Worm (Caenorhabditis elegans) whole organism, L4 larva: ENCODE results near the gene srg-24.

Source experiments
- F44E2.7 ChIP-seq: fragments of 200-800 bp; sonication (Bioruptor generic); IDR thresholded peaks from 2 replicates; pipeline ENCODE4 v2.1.2; 2022; ENCODE audit warnings: missing genetic modification characterization, missing compliant biosample characterization
- R02D3.7 ChIP-seq: fragments of 150-350 bp; sonication (generic microtip); optimal IDR thresholded peaks from 3 replicates; lab custom pipeline; 2014; ENCODE audit warnings: missing biosample characterization, missing genetic modification characterization
- aha-1 ChIP-seq: fragments of 150-350 bp; peaks from one replicate; lab custom pipeline; 2014; ENCODE audit warnings: missing biosample characterization, missing genetic modification characterization
- ama-1 ChIP-seq: fragments of 150-350 bp; optimal IDR thresholded peaks from 2 replicates; lab custom pipeline; 2014; ENCODE audit warnings: inconsistent platforms, mixed read lengths
- attf-4 ChIP-seq: sonication (generic microtip); optimal IDR thresholded peaks from 3 replicates; lab custom pipeline; 2017; ENCODE audit warnings: missing biosample characterization, missing genetic modification characterization
- ceh-28 ChIP-seq: fragments of 150-350 bp; optimal IDR thresholded peaks from 2 replicates; lab custom pipeline; 2014; ENCODE audit warnings: missing biosample characterization, missing genetic modification reagents, missing genetic modification characterization
- ces-1 ChIP-seq: fragments of 150-350 bp; sonication (generic microtip); optimal IDR thresholded peaks from 4 replicates; lab custom pipeline; 2014; ENCODE audit warnings: missing biosample characterization, missing genetic modification reagents, missing genetic modification characterization
- dmd-9 ChIP-seq: fragments of 200-800 bp; sonication (Bioruptor generic); IDR thresholded peaks from 2 replicates; pipeline ENCODE4 v1.3.6; 2022; ENCODE audit warnings: missing genetic modification reagents, missing genetic modification characterization, missing compliant biosample characterization
- duxl-1 ChIP-seq: sonication (generic microtip); optimal IDR thresholded peaks from 2 replicates; lab custom pipeline; 2016; ENCODE audit warnings: mild to moderate bottlenecking, missing genetic modification characterization, moderate library complexity, missing compliant biosample characterization; ENCODE audit not compliant: poor library complexity
- dve-1 ChIP-seq: sonication (generic microtip); optimal IDR thresholded peaks from 2 replicates; lab custom pipeline; 2017; ENCODE audit warnings: antibody characterized with exemption, mild to moderate bottlenecking, missing genetic modification characterization, missing compliant biosample characterization; ENCODE audit not compliant: insufficient read depth
- madf-9 ChIP-seq: fragments of 200-800 bp; sonication (Bioruptor generic); conservative IDR thresholded peaks from 2 replicates; pipeline ENCODE4 v1.3.6; 2022; ENCODE audit warnings: missing genetic modification reagents, missing genetic modification characterization, missing compliant biosample characterization
- mdt-29 ChIP-seq: fragments of 200-800 bp; sonication (Bioruptor generic); IDR thresholded peaks from 2 replicates; pipeline ENCODE4 v1.3.6; 2022; ENCODE audit warnings: missing genetic modification reagents, missing genetic modification characterization, missing compliant biosample characterization
- mes-2 ChIP-seq: sonication (generic microtip); optimal IDR thresholded peaks from 2 replicates; lab custom pipeline; 2016; ENCODE audit warnings: missing genotype, mild to moderate bottlenecking, missing genetic modification characterization, missing compliant biosample characterization; ENCODE audit not compliant: poor library complexity, severe bottlenecking
- mxl-2 ChIP-seq: fragments of 200-800 bp; sonication (Bioruptor generic); conservative IDR thresholded peaks from 2 replicates; pipeline ENCODE4 v1.3.6; 2022; ENCODE audit warnings: missing genetic modification reagents, missing genetic modification characterization, missing compliant biosample characterization
- nhr-237 ChIP-seq: sonication (generic microtip); optimal IDR thresholded peaks from 2 replicates; lab custom pipeline; 2017; ENCODE audit warnings: missing biosample characterization, missing genetic modification characterization
- nhr-28 ChIP-seq: fragments of 150-350 bp; optimal IDR thresholded peaks from 2 replicates; lab custom pipeline; 2014; ENCODE audit warnings: missing biosample characterization, missing genetic modification characterization
- nhr-42 ChIP-seq: fragments of 200-800 bp; sonication (Bioruptor generic); IDR thresholded peaks from 2 replicates; pipeline ENCODE4 v1.3.6; 2022; ENCODE audit warnings: missing genetic modification characterization, missing compliant biosample characterization
- saeg-2 ChIP-seq: fragments of 200-800 bp; sonication (Bioruptor generic); IDR thresholded peaks from 2 replicates; pipeline ENCODE4 v1.3.6; 2022; ENCODE audit warnings: missing genetic modification reagents, missing genetic modification characterization, missing compliant biosample characterization
- snpc-1.2 ChIP-seq: fragments of 200-800 bp; sonication (Bioruptor generic); IDR thresholded peaks from 2 replicates; pipeline ENCODE4 v1.3.6; 2022; ENCODE audit warnings: missing genetic modification reagents, missing genetic modification characterization, missing compliant biosample characterization
- spr-1 ChIP-seq: sonication (generic microtip); optimal IDR thresholded peaks from 2 replicates; lab custom pipeline; 2016; ENCODE audit warnings: mild to moderate bottlenecking, missing genetic modification characterization, missing compliant biosample characterization
- unc-62 ChIP-seq, 3 experiments: fragments of 150-350 bp in 1 of 3; sonication (generic microtip); optimal IDR thresholded peaks in 2 of 3; peaks in 1 of 3; 1 replicate in 1 of 3; 2 replicates in 2 of 3; lab custom pipeline; 2014 to 2017; ENCODE audit warnings: missing biosample characterization in 3 of 3, missing genetic modification characterization in 3 of 3, missing genetic modification reagents in 3 of 3, missing genotype in 1 of 3
- zfp-2 ChIP-seq: sonication (generic microtip); optimal IDR thresholded peaks from 2 replicates; lab custom pipeline; 2016; ENCODE audit warnings: mild to moderate bottlenecking, missing genetic modification characterization, missing compliant biosample characterization
- zfp-3 ChIP-seq: fragments of 200-800 bp; sonication (Bioruptor generic); conservative IDR thresholded peaks from 2 replicates; pipeline ENCODE4 v1.3.6; 2022; ENCODE audit warnings: missing genetic modification reagents, missing genetic modification characterization, missing compliant biosample characterization

srg-24 gene

DNA sequence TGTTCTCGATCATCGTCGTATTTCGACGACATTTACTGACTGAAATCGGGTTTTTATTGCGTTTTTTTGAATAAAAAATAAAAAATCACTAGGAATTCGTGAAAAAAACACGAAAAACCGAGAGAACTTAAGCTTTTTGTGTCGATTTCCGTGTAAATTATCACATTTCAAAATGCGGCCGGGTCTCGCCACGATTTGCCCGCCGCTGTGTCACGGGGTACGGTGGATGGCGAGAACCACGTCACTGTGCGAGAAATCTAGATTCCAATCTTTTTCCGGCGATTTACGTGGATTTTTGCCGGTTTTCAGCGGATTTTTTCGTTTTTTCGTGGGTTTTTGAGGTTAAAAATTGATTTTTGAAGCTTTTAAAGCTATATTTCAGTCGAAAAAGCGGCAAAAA lies 23.5 kb downstream of the srg-24 start, which contains the start of gene Y25C1A.8 (continued):
- 0 out of 2 replicates have a peak, but pooled peaks have one; percentile 49 for TF ChIP-seq mxl-2 (GFP tag; lab: Robert Waterston, UW)
- peak; percentile 70; the same call in 1 of the 2 replicates for TF ChIP-seq F44E2.7 (GFP tag; lab: Robert Waterston, UW)
- no peak for TF ChIP-seq nhr-237 (tag; lab: Kevin White, UChicago)
- TF ChIP-seq nhr-42 = peak; percentile 75
- no peak for TF ChIP-seq ceh-28 (tag; lab: Kevin White, UChicago)
- 0 out of 2 replicates have a peak, but pooled peaks have one; percentile 50 for TF ChIP-seq saeg-2 (GFP tag; lab: Robert Waterston, UW)
- peak; percentile 92 for TF ChIP-seq spr-1 (tag; lab: Kevin White, UChicago)
- peak; percentile 47 for TF ChIP-seq zfp-2 (tag; lab: Kevin White, UChicago)

DNA sequence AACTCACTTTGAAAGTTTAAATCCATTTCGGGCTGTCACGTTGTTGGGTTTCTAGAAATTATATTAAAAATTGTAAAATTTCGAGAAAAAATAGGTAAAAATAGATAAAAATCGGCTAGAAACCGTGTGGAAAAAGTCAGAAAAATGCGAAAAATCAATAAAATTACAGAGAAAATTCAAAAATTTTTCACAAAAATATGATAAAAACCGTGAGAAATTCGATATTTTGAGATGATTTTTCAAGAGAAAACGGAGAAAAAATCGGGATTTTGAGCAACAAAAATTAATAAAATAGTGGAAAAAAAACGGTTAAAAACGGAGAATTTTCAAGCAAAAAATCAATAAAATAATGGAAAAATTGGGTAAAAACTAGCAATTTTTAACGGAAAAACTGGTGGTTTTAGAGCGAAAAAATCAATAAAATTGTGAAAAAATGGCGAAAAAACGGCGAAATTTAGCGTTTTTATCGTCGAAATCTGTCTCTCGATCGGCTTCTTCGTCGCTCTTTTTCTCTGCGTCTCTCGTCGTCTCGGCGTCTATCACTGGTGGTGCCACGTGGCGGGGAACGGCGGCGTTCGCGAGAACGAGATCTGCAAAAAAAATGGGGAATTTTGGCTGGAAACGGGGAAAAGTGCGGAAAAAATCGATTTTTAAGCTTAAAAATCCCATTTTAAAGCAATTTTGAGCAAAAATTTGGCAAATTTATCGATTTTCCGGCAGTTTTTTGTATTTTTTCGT lies 29.3 kb downstream of the srg-24 start, which contains the start of gene Y25C1A.7:
Gene Y25C1A.7 (minus strand): TSS at position 51 of the 738 bp plus-strand sequence.
- peak; percentile 35 for TF ChIP-seq mes-2 (tag; lab: Kevin White, UChicago)
- no peak for TF ChIP-seq dve-1 (tag; lab: Kevin White, UChicago)

- TF ChIP-seq nhr-28 (tag; lab: Kevin White, UChicago) (no peak), ceh-28 (tag; lab: Kevin White, UChicago) (peak; percentile 95), R02D3.7 (no peak)
Measured at ce11 chrII:3070182-3070581, 30.3 kb downstream of the srg-24 start.

- TF ChIP-seq dmd-9 (GFP tag; lab: Robert Waterston, UW) (no peak), aha-1 (peak; percentile 61), zfp-3 (no peak), madf-9 (GFP tag; lab: Robert Waterston, UW) (no peak), mes-2 (tag; lab: Kevin White, UChicago) (no peak), snpc-1.2 (GFP tag; lab: Robert Waterston, UW) (no peak), ces-1 (no peak), ceh-28 (tag; lab: Kevin White, UChicago) (peak; percentile 55)
- TF ChIP-seq, all 104 proteins: peak for 2
Measured at ce11 chrII:3068646-3069045, 31.8 kb downstream of the srg-24 start.

ce11 chrII:3067896-3068295 lies 32.5 kb downstream of the srg-24 start:
- TF ChIP-seq unc-62 (GFP tag; optimal IDR thresholded peaks at IDR 0.05 in 1 of 2; lab: Kevin White, UChicago) (no peak), unc-62 (tag; optimal IDR thresholded peaks at IDR 0.05; lab: Kevin White, UChicago) (no peak), aha-1 (peak; percentile 86)

DNA sequence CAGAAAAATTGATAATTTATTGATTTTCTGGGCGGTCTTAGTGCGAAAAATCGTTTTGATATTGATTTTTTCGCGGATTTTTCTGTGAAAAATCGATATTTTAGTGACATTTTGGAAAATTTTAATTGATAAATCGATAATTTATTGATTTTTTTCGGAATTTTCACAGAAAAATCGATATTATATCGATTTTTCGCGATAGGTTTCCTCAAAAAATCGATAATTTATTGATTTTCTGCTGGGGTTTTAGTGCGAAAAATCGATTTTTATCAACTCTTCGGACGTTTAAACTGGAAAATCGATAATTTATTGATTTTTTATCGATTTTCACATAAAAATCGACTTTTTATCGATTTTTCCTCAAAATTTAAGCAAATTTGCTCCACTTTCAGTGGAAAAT lies 33.0 kb downstream of the srg-24 start:
- TF ChIP-seq mdt-29 (GFP tag; lab: Robert Waterston, UW) = no peak
- TF ChIP-seq attf-4 (tag; lab: Kevin White, UChicago) = no peak
- TF ChIP-seq ceh-28 (tag; lab: Kevin White, UChicago) = peak; percentile 96

- TF ChIP-seq ceh-28 (tag; lab: Kevin White, UChicago) (peak; percentile 81), duxl-1 (no peak)
- TF ChIP-seq, all 104 proteins: peak for 1
Measured at ce11 chrII:3066401-3066800, 34.0 kb downstream of the srg-24 start.

- TF ChIP-seq ceh-28 (tag; lab: Kevin White, UChicago) (peak; percentile 12), ama-1 (lab: Kevin White, UChicago) (no peak)
Measured at ce11 chrII:3065086-3065485, 35.4 kb downstream of the srg-24 start.
